Fruit fly (Drosophila melanogaster) whole organism, embryonic: Measurements from ENCODE around the gene CG17687.

Experiments
- Adf1 ChIP-seq: fragments of 200-800 bp; sonication (Bioruptor generic); IDR thresholded peaks from 2 replicates; pipeline ENCODE4 v1.3.6; 2022; ENCODE audit warnings: missing biosample characterization, missing genetic modification characterization
- Aef1 ChIP-seq: fragments of 200-800 bp; sonication (Bioruptor generic); IDR thresholded peaks from 3 replicates; pipeline ENCODE4 v1.3.6; 2022; ENCODE audit warnings: missing biosample characterization, missing genetic modification characterization
- Asciz ChIP-seq: fragments of 200-800 bp; sonication (Bioruptor generic); optimal IDR thresholded peaks from 2 replicates; lab custom pipeline; 2017; ENCODE audit warnings: missing biosample characterization, mild to moderate bottlenecking, missing genetic modification characterization, missing genetic modification reagents
- Awh ChIP-seq: fragments of 200-800 bp; sonication (Bioruptor generic); IDR thresholded peaks from 2 replicates; pipeline ENCODE4, ENCODE4 v1.3.6; 2022; ENCODE audit warnings: missing biosample characterization, missing genetic modification characterization
- Bdp1 ChIP-seq: fragments of 200-800 bp; sonication (Bioruptor generic); optimal IDR thresholded peaks from 3 replicates; lab custom pipeline; 2016; ENCODE audit warnings: missing biosample characterization, missing genetic modification characterization
- Bgb ChIP-seq: fragments of 200-800 bp; sonication (Bioruptor generic); IDR thresholded peaks from 2 replicates; pipeline ENCODE4 v1.3.6; 2022; ENCODE audit warnings: missing biosample characterization, missing genetic modification characterization; ENCODE audit not compliant: partially characterized antibody
- CG11504 ChIP-seq: fragments of 200-800 bp; sonication (Bioruptor generic); optimal IDR thresholded peaks from 3 replicates; lab custom pipeline; 2019; ENCODE audit warnings: missing biosample characterization, mild to moderate bottlenecking, missing genetic modification characterization, moderate library complexity
- CG12744 ChIP-seq: fragments of 200-800 bp; sonication (Bioruptor generic); optimal IDR thresholded peaks from 2 replicates; lab custom pipeline; 2016; ENCODE audit warnings: missing biosample characterization, missing genetic modification characterization
- CG13296 ChIP-seq: fragments of 200-800 bp; sonication (Bioruptor generic); optimal IDR thresholded peaks from 3 replicates; lab custom pipeline; 2018; ENCODE audit warnings: missing biosample characterization, mild to moderate bottlenecking, missing genetic modification characterization
- CG13775 ChIP-seq: fragments of 200-800 bp; sonication (Bioruptor generic); optimal IDR thresholded peaks from 3 replicates; lab custom pipeline; 2017; ENCODE audit warnings: missing biosample characterization, mild to moderate bottlenecking, missing genetic modification characterization
- CG14014 ChIP-seq: fragments of 200-800 bp; sonication (Bioruptor generic); IDR thresholded peaks from 2 replicates; pipeline ENCODE4 v1.3.6; 2022; ENCODE audit warnings: missing biosample characterization, missing genetic modification characterization
- CG15696 ChIP-seq: fragments of 200-800 bp; sonication (Bioruptor generic); optimal IDR thresholded peaks from 2 replicates; lab custom pipeline; 2019; ENCODE audit warnings: missing biosample characterization, mild to moderate bottlenecking, missing genetic modification characterization, moderate library complexity
- CG18764 ChIP-seq: fragments of 200-800 bp; sonication (Bioruptor generic); optimal IDR thresholded peaks from 3 replicates; lab custom pipeline; 2016; ENCODE audit warnings: missing biosample characterization, missing genetic modification characterization
- CG2712 ChIP-seq: fragments of 200-800 bp; optimal IDR thresholded peaks from 3 replicates; lab custom pipeline; 2019; ENCODE audit warnings: missing biosample characterization, mild to moderate bottlenecking, missing genetic modification characterization, moderate library complexity
- CG31441 ChIP-seq: fragments of 200-800 bp; sonication (Bioruptor generic); IDR thresholded peaks from 2 replicates; pipeline ENCODE4 v1.3.6; 2022; ENCODE audit warnings: missing biosample characterization, missing genetic modification characterization
- CG8388 ChIP-seq: fragments of 200-800 bp; sonication (Bioruptor generic); optimal IDR thresholded peaks from 2 replicates; lab custom pipeline; 2019; ENCODE audit warnings: missing biosample characterization, mild to moderate bottlenecking, missing genetic modification characterization, moderate library complexity
- CG9727 ChIP-seq: fragments of 200-800 bp; sonication (Bioruptor generic); optimal IDR thresholded peaks from 3 replicates; lab custom pipeline; 2017; ENCODE audit warnings: missing biosample characterization, mild to moderate bottlenecking, missing genetic modification characterization
- CHES-1-like ChIP-seq: fragments of 200-800 bp; sonication (Bioruptor generic); optimal IDR thresholded peaks from 2 replicates; lab custom pipeline; 2016; ENCODE audit warnings: missing biosample characterization, missing genetic modification characterization
- Chrac-16 ChIP-seq: fragments of 200-800 bp; sonication (Bioruptor generic); optimal IDR thresholded peaks from 3 replicates; lab custom pipeline; 2016; ENCODE audit warnings: missing biosample characterization, missing genetic modification characterization
- Hmx ChIP-seq: fragments of 200-800 bp; sonication (Bioruptor generic); optimal IDR thresholded peaks from 2 replicates; lab custom pipeline; 2016; ENCODE audit warnings: missing biosample characterization, missing genetic modification characterization
- MTF-1 ChIP-seq: fragments of 200-800 bp; sonication (Bioruptor generic); optimal IDR thresholded peaks from 2 replicates; lab custom pipeline; 2018; ENCODE audit warnings: missing biosample characterization, mild to moderate bottlenecking, missing genetic modification characterization, borderline replicate concordance
- Nf-YA ChIP-seq: fragments of 200-800 bp; sonication (Bioruptor generic); IDR thresholded peaks from 2 replicates; pipeline ENCODE4 v1.3.6; 2022; ENCODE audit warnings: missing biosample characterization, missing genetic modification characterization
- Spps ChIP-seq: fragments of 200-800 bp; sonication (Bioruptor generic); optimal IDR thresholded peaks from 2 replicates; lab custom pipeline; 2018; ENCODE audit warnings: missing biosample characterization, mild to moderate bottlenecking, missing genetic modification characterization
- Ssrp ChIP-seq: fragments of 200-800 bp; sonication (Bioruptor generic); optimal IDR thresholded peaks from 2 replicates; lab custom pipeline; 2018; ENCODE audit warnings: missing biosample characterization, mild to moderate bottlenecking, missing genetic modification characterization, moderate library complexity
- Xrp1 ChIP-seq: fragments of 200-800 bp; sonication (Bioruptor generic); IDR thresholded peaks from 2 replicates; pipeline ENCODE4 v1.3.6; 2022; ENCODE audit warnings: missing biosample characterization, missing genetic modification characterization
- ash1 ChIP-seq: fragments of 200-800 bp; sonication (Bioruptor generic); optimal IDR thresholded peaks from 2 replicates; lab custom pipeline; 2018; ENCODE audit warnings: missing biosample characterization, mild to moderate bottlenecking, missing genetic modification characterization
- bcd ChIP-seq: fragments of 200-800 bp; sonication (Bioruptor generic); optimal IDR thresholded peaks from 2 replicates; lab custom pipeline; 2017; ENCODE audit warnings: missing biosample characterization, mild to moderate bottlenecking, missing genetic modification characterization
- chinmo ChIP-seq: fragments of 200-800 bp; sonication (Bioruptor generic); IDR thresholded peaks from 4 replicates; pipeline ENCODE4 v1.3.6; 2022; ENCODE audit warnings: missing biosample characterization, missing genetic modification characterization; ENCODE audit not compliant: partially characterized antibody
- ci ChIP-seq: fragments of 200-800 bp; sonication (Bioruptor generic); IDR thresholded peaks from 3 replicates; pipeline ENCODE4 v1.3.6; 2022; ENCODE audit warnings: missing biosample characterization, missing genetic modification characterization
- ranshi ChIP-seq: fragments of 200-800 bp; sonication (Bioruptor generic); IDR thresholded peaks from 2 replicates; pipeline ENCODE4 v1.3.6; 2022; ENCODE audit warnings: missing biosample characterization, missing genetic modification characterization
- zen ChIP-seq: fragments of 200-800 bp; sonication (Bioruptor generic); optimal IDR thresholded peaks from 3 replicates; lab custom pipeline; 2018; ENCODE audit warnings: missing biosample characterization, mild to moderate bottlenecking, missing genetic modification characterization, moderate library complexity
- zf30C ChIP-seq: fragments of 200-800 bp; sonication (Bioruptor generic); optimal IDR thresholded peaks from 3 replicates; lab custom pipeline; 2018; ENCODE audit warnings: missing biosample characterization, mild to moderate bottlenecking, missing genetic modification characterization

The CG17687 gene

DNA sequence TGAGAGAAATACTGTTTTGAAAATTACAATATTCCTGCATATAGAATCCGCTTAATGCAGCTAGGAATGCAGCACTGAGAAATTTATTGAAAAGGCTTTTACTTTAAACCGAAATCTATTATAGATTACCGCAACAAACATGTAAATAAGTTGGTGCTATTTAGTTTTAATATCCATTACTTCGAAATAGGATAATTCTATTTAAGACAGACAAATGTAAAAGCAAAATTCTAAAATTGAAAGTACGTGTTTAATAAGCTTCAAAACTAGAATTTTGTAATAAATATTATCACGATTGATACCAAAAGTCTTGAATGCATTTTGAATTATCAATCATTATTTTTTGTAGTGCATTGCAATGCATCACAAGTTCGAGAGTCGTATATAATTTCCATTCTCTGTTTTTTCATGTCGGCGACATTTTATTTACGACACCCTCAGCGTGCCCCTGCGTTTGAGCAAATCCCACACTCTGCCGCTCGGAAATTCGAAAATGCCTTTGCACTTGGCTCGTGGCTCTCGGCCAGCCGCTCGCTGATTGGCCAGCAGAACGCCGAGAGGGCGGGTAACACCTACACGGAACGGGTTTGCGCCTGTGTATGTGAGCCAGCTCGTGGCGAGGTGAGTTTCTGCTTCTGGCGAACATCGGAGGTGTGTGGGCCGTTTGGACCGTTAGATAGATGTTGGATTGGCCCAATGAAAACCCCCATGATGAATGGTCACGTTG, 54.5 kb downstream of the CG17687 start (continued):
- TF ChIP-seq zen (tag; lab: Kevin White, UChicago) (peak; percentile 2), Adf1 (GFP tag; lab: Robert Waterston, UW) (no peak), CG8388 (peak; percentile 33), Asciz (GFP tag; lab: Kevin White, UChicago) (peak; percentile 3), bcd (GFP tag; lab: Kevin White, UChicago) (peak; percentile 21), CG14014 (no peak), ci (GFP tag; lab: Robert Waterston, UW) (no peak), Nf-YA (peak; percentile 81; the same call in 1 of the 2 replicates), CG31441 (peak; percentile 60; the same call in 1 of the 2 replicates), CG18764 (GFP tag; lab: Kevin White, UChicago) (no peak), CG12744 (GFP tag; lab: Kevin White, UChicago) (no peak), Ssrp (peak; percentile 19), zf30C (GFP tag; lab: Kevin White, UChicago) (peak; percentile 42), ash1 (GFP tag; lab: Kevin White, UChicago) (no peak), CG15696 (tag; lab: Kevin White, UChicago) (peak; percentile 57), Spps (tag; lab: Kevin White, UChicago) (no peak), MTF-1 (GFP tag; lab: Kevin White, UChicago) (peak; percentile 57), Awh (GFP tag; lab: Robert Waterston, UW) (no peak), Xrp1 (GFP tag; lab: Robert Waterston, UW) (peak; percentile 40; the same call in 1 of the 2 replicates), CHES-1-like (GFP tag; lab: Kevin White, UChicago) (no peak), CG11504 (tag; lab: Kevin White, UChicago) (peak; percentile 63), CG13296 (no peak), Bgb (GFP tag; lab: Robert Waterston, UW) (no peak), ranshi (GFP tag; lab: Robert Waterston, UW) (no peak), Aef1 (GFP tag; lab: Robert Waterston, UW) (no peak), chinmo (peak; percentile 49; the same call in 1 of the 4 replicates), Hmx (GFP tag; lab: Kevin White, UChicago) (no peak), CG13775 (GFP tag; lab: Kevin White, UChicago) (peak; percentile 42), Bdp1 (no peak), CG2712 (tag; lab: Kevin White, UChicago) (peak; percentile 70), Chrac-16 (GFP tag; lab: Kevin White, UChicago) (no peak), CG9727 (GFP tag; lab: Kevin White, UChicago) (peak; percentile 69)
